Worm (Caenorhabditis elegans) whole organism, L4 larva: ENCODE measurements around the gene rpl-36.A.

Experiments used
- lin-13 ChIP-seq: fragments of 150-350 bp; optimal IDR thresholded peaks from 2 replicates; lab custom pipeline; 2014; ENCODE audit warnings: missing biosample characterization, missing genetic modification reagents, missing genetic modification characterization
- nhr-41 ChIP-seq: fragments of 200-800 bp; sonication (Bioruptor generic); IDR thresholded peaks from 2 replicates; pipeline ENCODE4 v1.3.6; 2022; ENCODE audit warnings: missing genetic modification reagents, missing genetic modification characterization, missing compliant biosample characterization
- unc-39 ChIP-seq: sonication (generic microtip); optimal IDR thresholded peaks from 2 replicates; lab custom pipeline; 2017; ENCODE audit warnings: missing biosample characterization, missing genetic modification characterization
- vab-7 ChIP-seq: fragments of 200-800 bp; sonication (Bioruptor generic); IDR thresholded peaks from 2 replicates; pipeline ENCODE4 v1.3.6; 2022; ENCODE audit warnings: missing genetic modification reagents, missing genetic modification characterization, missing compliant biosample characterization
- zag-1 ChIP-seq: fragments of 150-350 bp; optimal IDR thresholded peaks from 2 replicates; lab custom pipeline; 2014; ENCODE audit warnings: missing biosample characterization, missing genetic modification characterization
- ztf-11 ChIP-seq: fragments of 150-350 bp; optimal IDR thresholded peaks from 2 replicates; lab custom pipeline; 2014; ENCODE audit warnings: missing biosample characterization, missing genetic modification characterization

- TF ChIP-seq unc-39 (tag; lab: Kevin White, UChicago) (no peak), nhr-41 (GFP tag; lab: Robert Waterston, UW) (no peak), vab-7 (no peak), ztf-11 (no peak), lin-13 (GFP tag; lab: Kevin White, UChicago) (no peak), zag-1 (no peak)
Observed at ce11 chrII:11110419-11110818, 13.4 kb upstream of the rpl-36.A start.
